Worm (Caenorhabditis elegans): ENCODE data around the gene srbc-13.
"Not testable (repeated sequence)": the region's sequence is repeated elsewhere in the genome, so short reads cannot be mapped to it uniquely, and the experiment has no call there.

The srbc-13 gene

DNA sequence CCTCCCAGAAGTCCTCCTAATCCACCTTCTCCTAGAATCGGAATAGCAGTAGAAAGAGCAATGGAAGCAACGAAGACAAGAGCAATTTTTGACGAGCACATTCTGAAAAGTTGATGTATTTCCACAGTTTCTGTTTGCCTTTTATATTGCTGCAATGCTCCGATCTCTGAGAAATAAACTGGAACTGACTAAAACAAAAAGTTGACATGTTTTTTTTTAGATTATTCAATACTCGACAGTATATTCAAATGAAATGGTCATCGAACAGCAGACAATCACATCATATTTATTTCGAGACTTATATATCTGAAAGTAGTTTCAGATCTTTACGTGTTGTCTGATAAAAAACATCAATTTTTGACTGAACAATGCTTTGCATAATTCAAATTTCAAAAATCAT is 42.8 kb downstream of the srbc-13 start, which contains the start of gene srlf-21:
srlf-21 (minus strand) TSS at position 101 of the 400 bp plus-strand sequence.
- TF ChIP-seq dmd-9 (GFP tag; IDR thresholded peaks at IDR 0.05) (no peak), dve-1 (tag; optimal IDR thresholded peaks at IDR 0.05; ENCODE audit: insufficient read depth) (no peak)

DNA sequence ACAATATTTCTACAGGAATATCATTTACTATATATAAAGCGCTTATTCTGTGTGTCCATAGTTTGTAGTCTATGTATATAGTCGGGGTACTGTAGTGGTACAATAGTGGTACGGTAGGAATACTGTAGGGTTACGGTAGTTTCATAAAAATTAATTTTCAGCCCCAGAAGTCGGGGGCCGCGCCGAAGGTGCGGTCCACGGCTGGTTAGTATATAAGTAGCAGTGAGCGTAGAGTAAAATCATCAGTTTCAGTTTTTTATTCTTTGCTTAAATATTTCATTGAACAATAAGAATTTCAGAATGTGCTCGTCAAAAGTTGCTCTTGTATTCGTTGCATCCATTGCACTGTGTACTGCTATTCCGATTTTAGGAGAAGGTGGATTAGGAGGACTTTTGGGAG is 43.2 kb downstream of the srbc-13 start, which contains the start of gene srlf-22:
srlf-22 (plus strand) TSS at position 301 of the 400 bp plus-strand sequence.
- not testable (repeated sequence) for TF ChIP-seq lin-15B (tag; optimal IDR thresholded peaks at IDR 0.05); nhr-41 (GFP tag; IDR thresholded peaks at IDR 0.05); ama-1 (optimal IDR thresholded peaks at IDR 0.05)

DNA sequence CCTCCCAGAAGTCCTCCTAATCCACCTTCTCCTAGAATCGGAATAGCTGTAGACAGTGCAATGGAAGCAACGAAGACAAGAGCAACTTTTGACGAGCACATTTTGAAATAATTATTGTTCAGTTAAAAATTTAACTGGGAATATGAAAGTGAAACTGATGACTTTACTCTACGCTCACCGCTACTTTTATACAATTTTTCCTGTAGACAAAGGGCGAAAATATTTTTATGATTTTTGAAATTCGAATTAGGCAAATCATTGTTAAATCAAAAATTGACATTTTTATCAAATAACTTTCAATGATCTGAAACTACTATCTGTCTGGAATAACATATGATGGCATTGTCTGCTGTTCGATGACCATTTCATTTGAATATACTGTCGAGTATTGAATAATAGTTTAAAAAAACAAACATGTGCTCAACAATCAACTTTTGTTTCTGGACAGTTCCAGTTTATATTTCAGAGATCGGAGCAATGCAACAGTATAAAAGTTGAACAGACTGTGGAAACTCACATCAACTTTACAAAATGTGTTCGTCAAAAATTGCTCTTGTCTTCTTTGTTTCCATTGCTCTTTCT is 45.9 kb downstream of the srbc-13 start, which contains the start of the genes srlf-23 and srlf-20:
srlf-23 (minus strand) TSS at position 101 of the 582 bp plus-strand sequence.
srlf-20 (plus strand) TSS at position 532 of the 582 bp plus-strand sequence.
- TF ChIP-seq dmd-8 (GFP tag; IDR thresholded peaks at IDR 0.05), result no peak
- no peak for TF ChIP-seq Y48G9A.11 (GFP tag; IDR thresholded peaks at IDR 0.05)
- TF ChIP-seq snpc-4 (tag; optimal IDR thresholded peaks at IDR 0.05), result no peak
- TF ChIP-seq ztf-11 (tag; optimal IDR thresholded peaks at IDR 0.05), result no peak
- TF ChIP-seq dmd-9 (GFP tag; IDR thresholded peaks at IDR 0.05), result no peak
- TF ChIP-seq hmg-1.1 (GFP tag; IDR thresholded peaks at IDR 0.05), result no peak
- TF ChIP-seq aha-1 (tag), result no peak
- TF ChIP-seq lin-15B (tag; optimal IDR thresholded peaks at IDR 0.05), result no peak
- no peak for TF ChIP-seq ctbp-1 (GFP tag; IDR thresholded peaks at IDR 0.05)
